Fruit fly (Drosophila melanogaster) Kc167 (cell line): ENCODE measurements around the gene CG14244.

ENCODE experiments used
- Myc ChIP-seq: fragments of >200 bp; optimal IDR thresholded peaks from 2 replicates; lab custom pipeline; 2017; ENCODE audit warnings: missing external identifiers
- Sin3A ChIP-seq: fragments of >200 bp; optimal IDR thresholded peaks from 2 replicates; lab custom pipeline; 2018; ENCODE audit warnings: missing external identifiers
- h ChIP-seq: fragments of >200 bp; optimal IDR thresholded peaks from 3 replicates; lab custom pipeline; 2018; ENCODE audit warnings: missing external identifiers
- insv ChIP-seq: fragments of >200 bp; optimal IDR thresholded peaks from 3 replicates; lab custom pipeline; 2018; ENCODE audit warnings: missing external identifiers
- psq ChIP-seq: fragments of >200 bp; optimal IDR thresholded peaks from 2 replicates; lab custom pipeline; 2017; ENCODE audit warnings: missing external identifiers
- ttk ChIP-seq: sonication (Bioruptor generic); optimal IDR thresholded peaks from 2 replicates; lab custom pipeline; 2017; ENCODE audit warnings: missing external identifiers

The CG14244 gene

DNA sequence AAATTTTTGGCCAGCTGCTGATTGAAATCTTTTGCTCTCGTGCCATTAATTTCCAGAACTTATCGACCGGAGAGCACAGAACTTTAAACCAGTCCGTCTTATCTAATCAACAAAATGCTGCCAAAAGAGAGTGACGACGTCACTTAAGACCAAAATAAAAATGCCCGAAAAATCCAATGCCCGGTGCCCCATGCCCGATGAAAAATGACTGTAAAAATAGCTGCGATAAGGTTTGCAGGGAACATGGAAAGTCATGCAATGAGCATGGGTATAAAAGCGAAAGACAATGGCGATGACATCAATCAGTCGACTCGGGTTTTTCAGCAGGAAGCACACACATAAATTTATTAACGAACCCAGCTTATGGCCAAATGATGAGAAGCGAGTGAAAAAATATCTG is 11.4 kb downstream of the CG14244 start, which contains the start of gene CG14247:
TSS of gene CG14247 (plus strand) at position 301 of the 400 bp plus-strand sequence.
- TF ChIP-seq Myc (lab: Kevin White, UChicago) (no peak), psq (lab: Kevin White, UChicago) (no peak)

DNA sequence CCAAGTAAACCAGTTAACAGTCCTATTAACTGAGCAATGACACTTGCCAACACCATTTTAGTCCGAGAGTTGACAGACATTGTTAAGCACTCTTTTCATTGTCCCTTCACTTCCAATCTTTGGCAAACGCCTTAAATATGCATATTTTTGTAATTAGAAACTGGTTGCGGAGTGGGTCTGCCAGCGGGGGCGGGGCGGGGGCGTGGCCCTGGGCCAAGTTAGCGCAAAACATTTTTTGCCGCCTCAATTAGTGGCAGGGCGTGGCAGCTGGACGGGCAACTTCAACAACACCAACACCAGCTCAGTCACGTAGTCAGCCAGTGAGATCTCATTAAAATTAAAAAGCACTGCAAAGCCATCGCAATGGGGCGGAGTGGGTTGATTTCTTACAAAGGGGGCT is 35.8 kb downstream of the CG14244 start:
- TF ChIP-seq insv (lab: Kevin White, UChicago) (no peak), h (lab: Kevin White, UChicago) (no peak), Myc (lab: Kevin White, UChicago) (no peak), psq (lab: Kevin White, UChicago) (no peak), Sin3A (lab: Kevin White, UChicago) (no peak), ttk (lab: Kevin White, UChicago) (no peak)
